Fruit fly (Drosophila melanogaster): Measurements from ENCODE around the gene TM9SF2.
A peak's percentile ranks its signal among the peaks of the same experiment; 100 is the strongest.

TM9SF2 gene

DNA sequence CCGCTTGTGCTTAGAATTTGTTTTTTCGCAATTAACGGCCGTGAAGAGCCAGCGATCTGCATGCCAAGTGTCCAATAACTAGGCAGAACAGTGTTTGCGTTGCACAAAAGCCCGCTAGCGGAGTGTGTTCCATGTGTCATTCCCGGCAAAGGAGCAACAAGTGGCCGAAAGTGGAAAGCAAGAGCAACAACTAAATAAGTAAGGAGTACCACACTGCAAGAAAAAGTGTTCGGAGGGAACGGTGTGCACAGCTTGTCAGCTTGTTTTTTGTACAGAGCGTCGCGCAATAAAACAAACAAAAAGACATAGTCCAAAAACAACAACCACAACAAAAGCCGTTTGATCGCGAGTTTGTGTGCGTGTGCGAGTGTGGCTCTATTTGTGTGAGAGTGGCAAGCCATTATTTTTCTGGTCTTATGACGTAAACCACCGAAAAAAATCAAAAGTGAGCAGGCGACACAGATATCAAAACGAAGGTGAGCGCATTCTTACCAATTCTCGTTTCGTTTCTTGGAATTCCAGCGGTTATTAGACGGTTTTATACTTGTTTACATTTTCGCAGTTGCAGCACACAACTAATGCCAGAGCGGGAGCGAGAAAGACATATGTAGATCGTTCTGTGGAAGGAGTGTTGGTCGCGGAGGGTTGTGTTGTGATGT lies 24.2 kb upstream of the TM9SF2 start (continued):
- TF ChIP-seq Sox14 (GFP tag; optimal IDR thresholded peaks at IDR 0.05) (peak; percentile 21), achi (GFP tag; optimal IDR thresholded peaks at IDR 0.05) (no peak), ss (GFP tag; optimal IDR thresholded peaks at IDR 0.05) (peak; percentile 2 to 4), Sox15 (GFP tag; optimal IDR thresholded peaks at IDR 0.05) (no peak), CG3032 (tag; optimal IDR thresholded peaks at IDR 0.05) (no peak), Ets96B (tag; optimal IDR thresholded peaks at IDR 0.05) (no peak), CG11294 (GFP tag; IDR thresholded peaks at IDR 0.05) (0 out of 2 replicates have a peak, but pooled peaks have one; percentile 28), CG11902 (GFP tag; optimal IDR thresholded peaks at IDR 0.05) (no peak), CG10631 (GFP tag; optimal IDR thresholded peaks at IDR 0.05) (no peak), Blimp-1 (GFP tag; optimal IDR thresholded peaks at IDR 0.05) (no peak), CG6276 (GFP tag; optimal IDR thresholded peaks at IDR 0.05) (peak; percentile 75), Eip93F (GFP tag; optimal IDR thresholded peaks at IDR 0.05) (no peak), CG6163 (GFP tag; IDR thresholded peaks at IDR 0.05) (peak; percentile 28; the same call in 1 of the 3 replicates), Hr4 (GFP tag; optimal IDR thresholded peaks at IDR 0.05) (no peak), salr (GFP tag; optimal IDR thresholded peaks at IDR 0.05) (no peak), Hr39 (GFP tag; optimal IDR thresholded peaks at IDR 0.05) (peak; percentile 2)

DNA sequence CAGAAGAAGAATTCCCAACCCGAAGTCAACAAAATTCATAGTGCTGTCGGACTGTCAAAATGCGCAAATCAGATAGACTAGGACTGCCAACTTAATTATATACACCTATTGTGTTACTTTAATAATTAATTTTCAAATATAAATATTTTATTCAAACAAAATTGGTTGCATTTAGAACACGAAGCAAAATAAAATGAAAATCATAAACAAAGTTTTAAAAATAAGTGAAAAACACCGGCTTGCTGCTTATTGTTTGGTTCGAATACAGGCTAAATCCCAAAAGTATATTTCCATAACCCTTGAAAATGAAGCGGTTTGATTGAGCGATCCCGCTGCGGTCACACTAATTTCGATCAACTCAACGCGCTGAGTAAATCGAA lies 23.7 kb upstream of the TM9SF2 start, which contains the start of the genes Rhau and dia:
Rhau (minus strand) TSS at position 178 of the 380 bp plus-strand sequence.
dia (plus strand) TSS at position 337 of the 380 bp plus-strand sequence.
- TF ChIP-seq svp (GFP tag) (no peak), acj6 (GFP tag; optimal IDR thresholded peaks at IDR 0.05) (peak; percentile 10), Eip93F (GFP tag; optimal IDR thresholded peaks at IDR 0.05) (peak; percentile 58), Eip78C (GFP tag) (peak; percentile 38)

dm6 chr2L:20752160-20752559 lies 18.1 kb upstream of the TM9SF2 start, which contains the start of the genes Amacr and Ns4:
Gene Amacr, minus strand, starts transcription at chr2L:20752341.
Gene Ns4, plus strand, starts transcription at chr2L:20752476.
- peak; percentile 80 for TF ChIP-seq CG3919 (GFP tag; optimal IDR thresholded peaks at IDR 0.05)
- no peak for TF ChIP-seq Met (GFP tag; optimal IDR thresholded peaks at IDR 0.05)
- TF ChIP-seq CG9139 (GFP tag; optimal IDR thresholded peaks at IDR 0.05), result peak; percentile 18
- TF ChIP-seq fkh (GFP tag; optimal IDR thresholded peaks at IDR 0.05), result no peak
- peak; percentile 78 for TF ChIP-seq eg (GFP tag; IDR thresholded peaks at IDR 0.05)
- peak; percentile 84 for TF ChIP-seq Sox14 (GFP tag; optimal IDR thresholded peaks at IDR 0.05)
- peak; percentile 52 for TF ChIP-seq CG34406 (GFP tag; optimal IDR thresholded peaks at IDR 0.05)
- peak; percentile 75 for TF ChIP-seq topi (GFP tag; optimal IDR thresholded peaks at IDR 0.05)
- no peak for TF ChIP-seq Eip75B (GFP tag; optimal IDR thresholded peaks at IDR 0.05)
- TF ChIP-seq CG6163 (GFP tag; IDR thresholded peaks at IDR 0.05), result peak; percentile 74
- TF ChIP-seq CG31627 (GFP tag; optimal IDR thresholded peaks at IDR 0.05), result peak; percentile 80
- peak; percentile 46 for TF ChIP-seq CG11902 (GFP tag; optimal IDR thresholded peaks at IDR 0.05)
- peak; percentile 82 for TF ChIP-seq Hr39 (GFP tag; optimal IDR thresholded peaks at IDR 0.05)
- peak; percentile 75 to 79 for TF ChIP-seq ss (GFP tag; optimal IDR thresholded peaks at IDR 0.05)
- no peak for TF ChIP-seq CG4318 (GFP tag; optimal IDR thresholded peaks at IDR 0.05)
- peak; percentile 26 for TF ChIP-seq CG8319 (GFP tag; optimal IDR thresholded peaks at IDR 0.05)
- no peak for TF ChIP-seq dsx (GFP tag; optimal IDR thresholded peaks at IDR 0.05; ENCODE audit: poor library complexity, severe bottlenecking)
- peak; percentile 54 for TF ChIP-seq CG3032 (tag; optimal IDR thresholded peaks at IDR 0.05)
- TF ChIP-seq achi (GFP tag; optimal IDR thresholded peaks at IDR 0.05), result peak; percentile 67
- peak; percentile 67 for TF ChIP-seq dac (GFP tag; optimal IDR thresholded peaks at IDR 0.05)
- peak; percentile 16 for TF ChIP-seq fd59A (GFP tag; optimal IDR thresholded peaks at IDR 0.05)
- TF ChIP-seq fd85E (GFP tag; optimal IDR thresholded peaks at IDR 0.05), result no peak
- TF ChIP-seq CG6276 (GFP tag; optimal IDR thresholded peaks at IDR 0.05), result peak; percentile 70
- peak; percentile 58 for TF ChIP-seq lz (GFP tag; optimal IDR thresholded peaks at IDR 0.05)
- TF ChIP-seq cyc (GFP tag; optimal IDR thresholded peaks at IDR 0.05), result peak; percentile 67
- peak; percentile 46 for TF ChIP-seq CG16779 (tag; optimal IDR thresholded peaks at IDR 0.05)
- no peak for TF ChIP-seq Eip93F (GFP tag; optimal IDR thresholded peaks at IDR 0.05)
- no peak for TF ChIP-seq Sox102F (GFP tag; optimal IDR thresholded peaks at IDR 0.05)
- peak; percentile 59 for TF ChIP-seq CG15336 (GFP tag; IDR thresholded peaks at IDR 0.05)
- TF ChIP-seq Sox15 (GFP tag; optimal IDR thresholded peaks at IDR 0.05), result peak; percentile 21
- peak; percentile 76 for TF ChIP-seq CG32006 (GFP tag; optimal IDR thresholded peaks at IDR 0.05)
- peak; percentile 62; the same call in 1 of the 2 replicates for TF ChIP-seq Gug (GFP tag; IDR thresholded peaks at IDR 0.05)
- TF ChIP-seq esn (GFP tag; optimal IDR thresholded peaks at IDR 0.05), result peak; percentile 77
- peak; percentile 82 for TF ChIP-seq Hr4 (GFP tag; optimal IDR thresholded peaks at IDR 0.05)
- peak; percentile 56 for TF ChIP-seq Ets96B (tag; optimal IDR thresholded peaks at IDR 0.05)
- TF ChIP-seq CG11294 (GFP tag; IDR thresholded peaks at IDR 0.05), result 0 out of 2 replicates have a peak, but pooled peaks have one; percentile 11
- peak; percentile 44 for TF ChIP-seq CG1621 (tag; optimal IDR thresholded peaks at IDR 0.05)
- peak; percentile 51 for TF ChIP-seq CG11762 (GFP tag; optimal IDR thresholded peaks at IDR 0.05; ENCODE audit: insufficient read depth)

Data from whole organism, prepupa.